Worm (Caenorhabditis elegans) whole organism, late embryonic: ENCODE measurements around the gene fipr-5.
A peak's percentile ranks its signal among the peaks of the same experiment; 100 is the strongest.

Experiments
- F13H6.1 ChIP-seq: sonication (generic microtip); optimal IDR thresholded peaks from 2 replicates; lab custom pipeline; 2016; ENCODE audit warnings: missing genetic modification characterization, missing compliant biosample characterization
- K09A11.1 ChIP-seq: sonication (generic microtip); optimal IDR thresholded peaks from 2 replicates; lab custom pipeline; 2017; ENCODE audit warnings: antibody characterized with exemption, mild to moderate bottlenecking, missing genetic modification characterization, missing compliant biosample characterization; ENCODE audit not compliant: insufficient read depth
- ama-1 ChIP-seq: fragments of 150-350 bp; optimal IDR thresholded peaks from 2 replicates; lab custom pipeline; 2014
- ceh-2 ChIP-seq: sonication (generic microtip); optimal IDR thresholded peaks from 2 replicates; lab custom pipeline; 2016; ENCODE audit warnings: missing genotype, missing genetic modification characterization, missing compliant biosample characterization
- ceh-31 ChIP-seq: sonication (generic microtip); optimal IDR thresholded peaks from 2 replicates; lab custom pipeline; 2016; ENCODE audit warnings: missing genetic modification characterization, missing compliant biosample characterization
- ceh-48 ChIP-seq: sonication (generic microtip); optimal IDR thresholded peaks from 2 replicates; lab custom pipeline; 2016; ENCODE audit warnings: missing genetic modification characterization, inconsistent platforms, missing compliant biosample characterization
- ceh-9 ChIP-seq: sonication (generic microtip); optimal IDR thresholded peaks from 2 replicates; lab custom pipeline; 2016; ENCODE audit warnings: mild to moderate bottlenecking, missing genetic modification characterization, inconsistent platforms, missing compliant biosample characterization
- dve-1 ChIP-seq: sonication (generic microtip); optimal IDR thresholded peaks from 2 replicates; lab custom pipeline; 2017; ENCODE audit warnings: antibody characterized with exemption, mild to moderate bottlenecking, missing genetic modification characterization, missing compliant biosample characterization
- hlh-13 ChIP-seq: fragments of 200-800 bp; sonication (Bioruptor generic); optimal IDR thresholded peaks from 2 replicates; lab custom pipeline; 2018; ENCODE audit warnings: mild to moderate bottlenecking, missing genetic modification characterization, missing compliant biosample characterization
- hlh-15 ChIP-seq: sonication (generic microtip); optimal IDR thresholded peaks from 2 replicates; lab custom pipeline; 2016; ENCODE audit warnings: missing genetic modification characterization, missing compliant biosample characterization
- hlh-30 ChIP-seq: sonication (generic microtip); optimal IDR thresholded peaks from 2 replicates; lab custom pipeline; 2017; ENCODE audit warnings: antibody characterized with exemption, missing genetic modification characterization, missing compliant biosample characterization; ENCODE audit not compliant: insufficient read depth
- lim-6 ChIP-seq: sonication (generic microtip); optimal IDR thresholded peaks from 2 replicates; lab custom pipeline; 2016; ENCODE audit warnings: missing genetic modification characterization, missing compliant biosample characterization
- madf-2 ChIP-seq: sonication (generic microtip); optimal IDR thresholded peaks from 2 replicates; lab custom pipeline; 2017; ENCODE audit warnings: missing genetic modification characterization, missing compliant biosample characterization
- nfya-1 ChIP-seq: sonication (generic microtip); optimal IDR thresholded peaks from 2 replicates; lab custom pipeline; 2017; ENCODE audit warnings: missing genetic modification characterization, mild to moderate bottlenecking, missing compliant biosample characterization, antibody characterized with exemption, moderate library complexity
- nhr-11 ChIP-seq: fragments of 150-350 bp; optimal IDR thresholded peaks from 2 replicates; lab custom pipeline; 2014; ENCODE audit warnings: missing biosample characterization, missing genetic modification characterization
- npax-4 ChIP-seq: sonication (generic microtip); optimal IDR thresholded peaks from 2 replicates; lab custom pipeline; 2016; ENCODE audit warnings: missing genetic modification characterization, missing compliant biosample characterization
- odd-2 ChIP-seq: sonication (generic microtip); optimal IDR thresholded peaks from 2 replicates; lab custom pipeline; 2017; ENCODE audit warnings: antibody characterized with exemption, mild to moderate bottlenecking, missing genetic modification characterization, missing compliant biosample characterization
- pag-3 ChIP-seq: sonication (generic microtip); optimal IDR thresholded peaks from 2 replicates; lab custom pipeline; 2016; ENCODE audit warnings: missing compliant biosample characterization, missing genetic modification characterization, borderline replicate concordance
- pax-1 ChIP-seq: fragments of 150-350 bp; optimal IDR thresholded peaks from 2 replicates; lab custom pipeline; 2014; ENCODE audit warnings: missing biosample characterization, missing genetic modification characterization
- pros-1 ChIP-seq: fragments of 150-350 bp; optimal IDR thresholded peaks from 2 replicates; lab custom pipeline; 2014; ENCODE audit warnings: missing biosample characterization, missing genetic modification reagents, missing genetic modification characterization
- rnt-1 ChIP-seq: sonication (generic microtip); optimal IDR thresholded peaks from 2 replicates; lab custom pipeline; 2016; ENCODE audit warnings: missing genetic modification characterization, missing compliant biosample characterization
- sox-2 ChIP-seq: fragments of 200-800 bp; sonication (Bioruptor generic); IDR thresholded peaks from 2 replicates; pipeline ENCODE4 v1.3.6; 2022; ENCODE audit warnings: missing genetic modification reagents, missing genetic modification characterization, missing compliant biosample characterization
- sox-4 ChIP-seq: sonication (generic microtip); optimal IDR thresholded peaks from 2 replicates; lab custom pipeline; 2017; ENCODE audit warnings: mild to moderate bottlenecking, missing genetic modification characterization, inconsistent platforms, missing compliant biosample characterization
- syd-9 ChIP-seq: sonication (generic microtip); optimal IDR thresholded peaks from 2 replicates; lab custom pipeline; 2016; ENCODE audit warnings: mild to moderate bottlenecking, missing genetic modification characterization, moderate library complexity, missing compliant biosample characterization
- tbx-2 ChIP-seq: sonication (generic microtip); optimal IDR thresholded peaks from 2 replicates; lab custom pipeline; 2016; ENCODE audit warnings: missing genetic modification characterization, missing compliant biosample characterization
- unc-3 ChIP-seq, 2 experiments: fragments of 200-800 bp in 1 of 2; sonication (Bioruptor generic) in 1 of 2; sonication (generic microtip) in 1 of 2; conservative IDR thresholded peaks in 1 of 2; optimal IDR thresholded peaks in 1 of 2; 2 replicates each; pipeline versions ENCODE4 v1.3.6 to Lab custom; 2016 to 2022; ENCODE audit warnings: missing compliant biosample characterization in 2 of 2, missing genetic modification characterization in 2 of 2, missing genetic modification reagents in 1 of 2
- unc-42 ChIP-seq: sonication (generic microtip); optimal IDR thresholded peaks from 2 replicates; lab custom pipeline; 2016; ENCODE audit warnings: missing genotype, missing genetic modification characterization, missing compliant biosample characterization
- unc-55 ChIP-seq: sonication (generic microtip); optimal IDR thresholded peaks from 2 replicates; lab custom pipeline; 2017; ENCODE audit warnings: missing biosample characterization, missing genetic modification reagents, missing genetic modification characterization
- zip-5 ChIP-seq: sonication (generic microtip); optimal IDR thresholded peaks from 2 replicates; lab custom pipeline; 2016; ENCODE audit warnings: missing genetic modification characterization, missing compliant biosample characterization
- ztf-16 ChIP-seq: sonication (generic microtip); optimal IDR thresholded peaks from 2 replicates; lab custom pipeline; 2017; ENCODE audit warnings: missing genetic modification characterization, missing compliant biosample characterization

The fipr-5 gene

DNA sequence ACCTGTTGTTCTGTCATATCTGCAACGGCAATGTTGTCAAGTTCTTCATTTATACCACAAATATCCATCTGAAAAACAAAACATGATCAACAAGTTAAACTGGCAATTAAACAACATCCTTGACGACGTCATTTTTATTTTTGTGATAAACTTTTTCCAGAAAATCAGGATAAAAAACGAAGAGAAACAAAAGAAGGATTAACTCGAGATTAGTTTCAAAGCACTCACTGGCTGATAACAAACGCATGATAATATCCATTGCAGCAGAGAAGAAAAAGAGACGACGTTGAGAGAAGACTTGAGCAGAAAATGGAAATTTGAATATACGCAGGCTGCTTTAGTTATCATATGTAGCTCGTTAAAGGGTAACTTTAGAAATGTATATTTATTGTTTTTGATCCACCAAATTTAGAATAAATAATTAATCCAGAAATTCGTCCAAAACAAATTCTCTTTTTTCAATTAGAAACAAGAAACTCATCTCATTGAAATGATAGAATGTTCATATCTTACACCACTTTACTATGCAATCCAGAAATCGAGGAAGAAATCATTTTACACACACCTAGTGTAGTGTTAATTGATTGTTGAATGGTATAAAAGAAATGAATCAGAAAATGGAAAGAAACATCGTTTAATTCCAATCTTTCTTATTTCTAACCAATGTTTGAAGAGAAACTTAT lies 20.0 kb upstream of the fipr-5 start, which contains the start of the genes C12D8.21 and col-148:
TSS of gene C12D8.21 (minus strand) at position 68 of the 683 bp plus-strand sequence.
TSS of gene col-148 (plus strand) at position 633 of the 683 bp plus-strand sequence.
- no peak for TF ChIP-seq sox-4 (tag; lab: Kevin White, UChicago)
- no peak for TF ChIP-seq ceh-48 (tag; lab: Kevin White, UChicago)
- TF ChIP-seq rnt-1: no peak
- TF ChIP-seq dve-1 (tag; lab: Kevin White, UChicago): no peak
- TF ChIP-seq unc-55 (GFP tag; lab: Kevin White, UChicago): no peak
- no peak for TF ChIP-seq lim-6 (tag; lab: Kevin White, UChicago)
- TF ChIP-seq hlh-13: no peak
- no peak for TF ChIP-seq F13H6.1 (tag; lab: Kevin White, UChicago)
- no peak for TF ChIP-seq syd-9 (tag; lab: Kevin White, UChicago)
- TF ChIP-seq odd-2: no peak
- no peak for TF ChIP-seq ztf-16 (tag; lab: Kevin White, UChicago)
- TF ChIP-seq hlh-30 (tag; lab: Kevin White, UChicago): no peak
- TF ChIP-seq zip-5: no peak
- no peak for TF ChIP-seq pros-1 (tag; lab: Kevin White, UChicago)
- TF ChIP-seq pag-3 (tag; lab: Kevin White, UChicago): no peak
- no peak for TF ChIP-seq unc-3 (GFP tag; conservative IDR thresholded peaks at IDR 0.05; lab: Robert Waterston, UW)
- no peak for TF ChIP-seq unc-3 (tag; optimal IDR thresholded peaks at IDR 0.05; lab: Kevin White, UChicago)

DNA sequence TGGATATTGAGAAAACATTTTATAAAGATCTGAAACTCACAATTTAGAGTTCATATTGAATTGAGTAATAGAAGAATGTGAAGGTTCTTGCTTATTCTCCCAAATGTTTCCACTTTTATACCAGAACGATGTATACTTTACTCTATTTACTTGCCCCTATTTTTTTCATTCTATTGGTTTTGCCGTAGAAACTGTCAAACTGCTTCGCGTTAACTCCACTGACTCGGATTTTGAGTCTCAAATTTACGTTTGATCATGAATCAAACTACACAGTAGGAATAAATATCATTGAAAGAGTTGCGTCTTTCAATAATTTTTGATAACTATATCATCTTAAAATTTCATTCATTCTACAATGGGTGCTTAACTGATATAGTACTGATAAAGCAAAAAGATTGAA lies 18.6 kb upstream of the fipr-5 start, which contains the start of gene fipr-8:
TSS of gene fipr-8 (minus strand) at position 101 of the 400 bp plus-strand sequence.
- no peak for TF ChIP-seq ceh-9 (tag; lab: Kevin White, UChicago)
- no peak for TF ChIP-seq npax-4

DNA sequence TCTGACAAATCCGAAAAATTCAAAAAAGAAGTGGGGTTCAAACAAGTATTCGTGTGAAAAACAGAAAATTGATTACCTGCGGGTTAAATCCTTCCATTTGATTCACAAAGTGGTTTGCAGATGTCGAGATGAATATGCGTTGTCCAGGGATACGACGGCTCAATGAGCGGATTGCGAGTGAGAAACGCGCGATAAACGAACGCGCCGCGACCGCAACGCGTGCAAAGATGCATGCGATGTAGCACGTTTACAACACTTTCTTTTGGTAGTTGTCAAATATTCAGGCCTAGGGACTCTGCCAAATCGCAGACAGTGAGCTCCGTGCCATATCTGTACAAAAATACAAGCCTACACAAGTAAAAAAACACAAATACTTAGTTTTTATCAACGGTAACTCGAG lies 17.4 kb upstream of the fipr-5 start, which contains the start of gene fubl-1:
TSS of gene fubl-1 (minus strand) at position 202 of the 400 bp plus-strand sequence.
- TF ChIP-seq tbx-2 (peak; percentile 26), ceh-31 (tag; lab: Kevin White, UChicago) (peak; percentile 59), unc-55 (GFP tag; lab: Kevin White, UChicago) (peak; percentile 30), hlh-15 (no peak)

DNA sequence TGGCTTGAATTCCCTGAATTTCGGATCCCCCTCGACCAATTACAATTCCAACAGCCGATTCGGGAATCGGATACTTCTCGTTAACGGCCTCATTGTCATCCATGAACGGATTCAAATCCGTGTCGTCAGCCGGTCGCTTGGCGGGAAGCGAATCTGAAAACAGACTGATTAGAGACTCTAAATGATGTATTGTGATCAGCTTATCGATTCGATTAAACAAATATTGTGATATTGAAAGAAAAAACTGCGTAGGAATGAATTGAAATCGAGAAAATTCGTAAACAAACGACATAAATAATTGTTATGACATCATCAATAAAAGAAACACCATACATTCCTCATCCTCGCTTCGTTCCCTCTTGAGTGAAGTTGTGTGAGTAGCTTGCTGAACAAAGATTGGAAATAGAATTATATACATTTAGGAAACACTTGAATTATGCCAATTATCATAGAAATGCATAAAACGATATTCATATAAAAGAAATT lies 16.8 kb upstream of the fipr-5 start:
- TF ChIP-seq pax-1 (tag; lab: Kevin White, UChicago): no peak
- no peak for TF ChIP-seq unc-42

DNA sequence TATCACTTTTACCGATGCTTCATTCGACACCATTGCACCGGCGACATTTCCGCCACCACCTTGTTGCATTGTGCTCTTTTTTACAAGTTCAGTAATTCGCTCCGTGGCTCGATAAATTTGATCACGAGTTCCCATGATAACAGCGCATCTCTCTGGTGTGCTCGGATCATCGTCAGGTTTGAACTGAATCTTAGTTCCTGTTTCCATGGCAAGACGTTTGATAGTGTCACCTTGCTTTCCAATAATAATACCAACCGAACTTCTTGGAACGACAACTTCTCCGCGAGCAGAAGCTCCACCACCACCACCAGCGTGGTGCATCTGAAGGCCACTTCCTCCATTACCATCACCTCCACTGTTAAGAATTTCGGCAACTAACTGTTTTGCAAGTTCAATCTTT lies 16.0 kb upstream of the fipr-5 start:
- TF ChIP-seq ceh-2 (tag; lab: Kevin White, UChicago): no peak
- TF ChIP-seq nfya-1 (tag; lab: Kevin White, UChicago): no peak
- no peak for TF ChIP-seq madf-2 (tag; lab: Kevin White, UChicago)
- no peak for TF ChIP-seq sox-2

DNA sequence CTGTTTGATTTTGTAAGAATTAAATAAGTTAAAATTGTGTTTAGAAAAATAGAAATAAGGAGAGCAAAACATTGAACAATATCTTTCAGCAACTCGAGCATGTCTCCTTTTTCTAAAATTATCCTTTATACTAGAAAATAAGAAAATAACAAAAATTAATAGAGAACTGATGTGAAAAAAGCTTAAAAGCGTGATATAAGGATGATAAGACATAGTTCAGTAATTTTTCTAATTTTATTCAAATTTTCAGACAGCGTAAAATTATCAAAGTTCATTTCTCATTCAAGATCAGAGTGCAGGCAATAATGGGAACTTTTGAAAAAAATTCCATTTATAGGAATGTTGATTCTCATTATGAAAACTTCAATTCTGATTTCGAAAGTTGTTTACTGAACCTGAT lies 12.1 kb upstream of the fipr-5 start, which contains the start of gene str-182:
TSS of gene str-182 (minus strand) at position 101 of the 400 bp plus-strand sequence.
- no peak for TF ChIP-seq nhr-11
- no peak for TF ChIP-seq sox-2

DNA sequence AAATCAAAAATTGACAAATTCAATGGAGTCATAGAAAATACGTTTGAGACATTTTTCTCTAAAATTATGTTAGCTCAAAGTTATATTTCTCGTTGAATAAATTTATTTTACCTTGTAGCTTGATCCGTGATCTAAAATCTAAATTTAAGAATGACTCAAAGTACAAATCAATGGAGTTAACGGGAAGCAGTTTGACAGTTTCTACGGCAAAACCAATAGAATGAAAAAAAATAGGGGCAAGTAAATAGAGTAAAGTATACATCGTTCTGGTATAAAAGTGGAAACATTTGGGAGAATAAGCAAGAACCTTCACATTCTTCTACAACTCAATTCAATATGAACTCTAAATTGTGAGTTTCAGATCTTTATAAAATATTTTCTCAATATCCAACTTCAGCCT lies 9.7 kb upstream of the fipr-5 start, which contains the start of gene fipr-6:
TSS of gene fipr-6 (plus strand) at position 301 of the 400 bp plus-strand sequence.
- TF ChIP-seq K09A11.1 (tag; lab: Kevin White, UChicago) (no peak), ama-1 (no peak)
- TF ChIP-seq, all 69 proteins: peak for 0
